Worm (Caenorhabditis elegans) whole organism, L4/young adult: ENCODE data around the gene ksr-1.

Source experiments
- W03F9.2 ChIP-seq: fragments of 150-350 bp; optimal IDR thresholded peaks from 2 replicates; lab custom pipeline; 2014; ENCODE audit warnings: missing biosample characterization, missing genetic modification characterization
- dao-5 ChIP-seq: sonication (generic microtip); optimal IDR thresholded peaks from 2 replicates; lab custom pipeline; 2016; ENCODE audit warnings: missing genotype, missing genetic modification characterization, moderate library complexity, missing compliant biosample characterization
- him-1 ChIP-seq: sonication (generic microtip); optimal IDR thresholded peaks from 2 replicates; lab custom pipeline; 2016; ENCODE audit warnings: missing genotype, missing genetic modification reagents, missing genetic modification characterization, missing compliant biosample characterization

The ksr-1 gene

ce11 chrX:8261125-8261684 is 13.8 kb upstream of the ksr-1 start, which contains the start of gene M60.7:
M60.7 (minus strand) TSS chrX:8261175.
- TF ChIP-seq him-1 (tag; lab: Kevin White, UChicago), result no peak
- TF ChIP-seq W03F9.2 (tag; lab: Kevin White, UChicago), result no peak
- TF ChIP-seq dao-5 (tag; lab: Kevin White, UChicago), result no peak

DNA sequence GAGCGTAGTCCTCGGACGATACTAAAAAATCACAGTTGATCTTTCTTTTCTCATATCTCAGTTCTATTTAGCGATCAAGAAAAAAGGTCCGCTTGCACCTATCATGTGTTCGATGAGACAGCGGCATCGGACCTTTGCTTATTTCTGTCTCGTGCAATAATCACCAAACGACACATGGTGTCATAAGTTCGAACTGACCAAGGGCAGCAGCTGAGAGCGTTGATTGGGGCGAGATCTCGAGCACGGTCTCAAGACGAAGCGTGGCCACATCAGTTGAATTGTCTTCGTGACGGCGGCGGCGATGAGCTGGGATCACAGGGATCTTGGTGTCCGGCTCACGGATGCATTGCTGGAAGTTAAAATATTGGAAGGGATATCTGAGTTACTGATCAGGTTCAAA is 12.2 kb upstream of the ksr-1 start:
- TF ChIP-seq W03F9.2 (tag; lab: Kevin White, UChicago) (no peak), him-1 (tag; lab: Kevin White, UChicago) (no peak), dao-5 (tag; lab: Kevin White, UChicago) (no peak)

DNA sequence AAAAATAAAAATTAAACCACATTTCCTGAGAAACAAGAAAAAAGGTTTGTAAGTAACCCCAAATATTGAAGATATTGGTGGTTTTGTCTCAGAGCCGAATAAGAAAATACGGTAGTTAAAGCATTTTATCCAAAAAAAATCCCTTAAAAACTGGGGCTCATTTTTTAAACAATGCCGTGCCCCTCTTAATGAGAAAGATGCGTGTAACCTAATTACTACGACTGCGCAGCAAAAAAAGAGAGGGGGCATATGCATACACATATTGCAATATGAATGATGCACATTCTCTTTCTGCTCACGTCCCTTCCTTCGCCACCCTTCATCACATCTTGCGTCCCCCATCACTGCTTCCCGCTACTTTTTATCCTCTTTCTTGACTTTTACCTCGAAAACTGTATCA is 6.9 kb upstream of the ksr-1 start:
- TF ChIP-seq him-1 (tag; lab: Kevin White, UChicago) (no peak), W03F9.2 (tag; lab: Kevin White, UChicago) (no peak), dao-5 (tag; lab: Kevin White, UChicago) (no peak)

ce11 chrX:8270971-8271553 is 3.9 kb upstream of the ksr-1 start, which contains the start of gene cutl-29:
cutl-29 (minus strand) TSS chrX:8271021.
- TF ChIP-seq W03F9.2 (tag; lab: Kevin White, UChicago), result no peak
- no peak for TF ChIP-seq him-1 (tag; lab: Kevin White, UChicago)
- no peak for TF ChIP-seq dao-5 (tag; lab: Kevin White, UChicago)

DNA sequence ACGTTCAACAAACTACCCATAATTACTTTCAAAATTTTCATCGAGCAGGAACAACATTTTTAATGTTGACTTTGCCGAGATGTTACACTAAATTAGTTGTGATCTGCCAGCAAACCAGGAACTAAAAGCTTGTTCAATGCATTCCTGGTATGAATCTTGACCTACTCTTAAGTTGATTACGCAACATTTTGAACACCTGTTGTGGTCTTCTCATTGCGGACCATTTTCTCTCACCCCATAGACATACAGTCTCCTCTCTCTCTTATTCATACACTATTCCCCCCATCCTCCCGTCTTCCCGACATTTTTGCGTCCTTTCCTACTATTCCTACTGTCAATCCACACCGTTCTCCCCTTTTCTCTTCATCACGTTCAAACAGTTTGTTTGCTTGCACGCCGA is 1.5 kb upstream of the ksr-1 start:
- TF ChIP-seq him-1 (tag; lab: Kevin White, UChicago) (no peak), dao-5 (tag; lab: Kevin White, UChicago) (no peak), W03F9.2 (tag; lab: Kevin White, UChicago) (no peak)

ce11 chrX:8276333-8276732 is 1.4 kb downstream of the ksr-1 start:
- TF ChIP-seq dao-5 (tag; lab: Kevin White, UChicago) (no peak), W03F9.2 (tag; lab: Kevin White, UChicago) (no peak), him-1 (tag; lab: Kevin White, UChicago) (no peak)

DNA sequence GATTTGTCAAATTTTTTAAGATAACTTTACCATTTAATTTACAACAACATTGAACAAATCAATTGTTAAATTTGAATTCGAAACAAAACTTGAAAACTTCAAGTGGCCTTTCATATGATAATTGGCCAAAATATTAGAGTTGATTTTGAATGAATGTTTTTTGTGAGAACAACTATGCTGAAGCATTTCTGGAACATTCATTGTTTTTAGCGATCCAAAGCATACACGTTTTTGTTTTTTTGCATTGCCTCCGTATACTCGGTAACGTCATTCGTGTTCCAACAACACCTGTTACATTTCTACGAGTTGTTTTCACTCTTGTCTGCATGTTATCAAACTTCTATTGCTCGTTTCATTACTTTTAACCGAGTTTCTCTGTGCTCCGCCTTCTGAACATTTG is 2.0 kb downstream of the ksr-1 start:
- TF ChIP-seq dao-5 (tag; lab: Kevin White, UChicago), result no peak
- TF ChIP-seq W03F9.2 (tag; lab: Kevin White, UChicago), result no peak
- TF ChIP-seq him-1 (tag; lab: Kevin White, UChicago), result no peak

ce11 chrX:8284003-8284402 is 9.0 kb downstream of the ksr-1 start:
- TF ChIP-seq dao-5 (tag; lab: Kevin White, UChicago) (no peak), him-1 (tag; lab: Kevin White, UChicago) (no peak), W03F9.2 (tag; lab: Kevin White, UChicago) (no peak)

- TF ChIP-seq him-1 (tag; lab: Kevin White, UChicago), result no peak
- TF ChIP-seq W03F9.2 (tag; lab: Kevin White, UChicago), result no peak
- no peak for TF ChIP-seq dao-5 (tag; lab: Kevin White, UChicago)
These were observed 10.3 kb downstream of the ksr-1 start, which contains the start of the genes fis-2 and F13B9.2 for ce11 chrX:8285169-8285796. fis-2 (minus strand) TSS chrX:8285219. F13B9.2 (plus strand) TSS chrX:8285683.

DNA sequence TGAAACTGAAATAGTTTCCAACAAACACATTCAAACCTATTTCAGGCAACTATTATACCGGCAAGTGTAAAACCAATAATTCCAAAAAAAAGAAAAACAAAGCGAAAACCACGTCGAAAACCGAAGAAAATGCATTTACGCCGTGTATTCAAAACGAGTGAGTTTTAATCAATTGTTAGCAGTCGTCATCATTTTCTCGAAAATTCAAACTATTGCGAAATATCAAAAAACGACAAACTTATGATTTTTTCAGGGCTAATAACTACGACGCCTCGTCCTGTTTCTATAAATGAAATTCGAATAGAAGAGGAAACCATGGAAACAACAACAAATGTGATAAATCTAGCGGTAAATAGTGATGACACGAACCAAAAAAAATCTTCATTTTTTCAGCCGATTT is 11.2 kb downstream of the ksr-1 start:
- TF ChIP-seq W03F9.2 (tag; lab: Kevin White, UChicago) (no peak), dao-5 (tag; lab: Kevin White, UChicago) (no peak), him-1 (tag; lab: Kevin White, UChicago) (no peak)

ce11 chrX:8286740-8287299 is 11.9 kb downstream of the ksr-1 start, which contains the start of gene sec-16A.2:
sec-16A.2 (plus strand) TSS chrX:8287249.
- no peak for TF ChIP-seq him-1 (tag; lab: Kevin White, UChicago)
- TF ChIP-seq dao-5 (tag; lab: Kevin White, UChicago), result no peak
- TF ChIP-seq W03F9.2 (tag; lab: Kevin White, UChicago), result no peak

- TF ChIP-seq him-1 (tag; lab: Kevin White, UChicago), result no peak
- TF ChIP-seq dao-5 (tag; lab: Kevin White, UChicago), result no peak
- no peak for TF ChIP-seq W03F9.2 (tag; lab: Kevin White, UChicago)
These were observed 19.6 kb downstream of the ksr-1 start, which contains the start of gene R09F10.3 for ce11 chrX:8294586-8294985. R09F10.3 (plus strand) TSS chrX:8294625.

DNA sequence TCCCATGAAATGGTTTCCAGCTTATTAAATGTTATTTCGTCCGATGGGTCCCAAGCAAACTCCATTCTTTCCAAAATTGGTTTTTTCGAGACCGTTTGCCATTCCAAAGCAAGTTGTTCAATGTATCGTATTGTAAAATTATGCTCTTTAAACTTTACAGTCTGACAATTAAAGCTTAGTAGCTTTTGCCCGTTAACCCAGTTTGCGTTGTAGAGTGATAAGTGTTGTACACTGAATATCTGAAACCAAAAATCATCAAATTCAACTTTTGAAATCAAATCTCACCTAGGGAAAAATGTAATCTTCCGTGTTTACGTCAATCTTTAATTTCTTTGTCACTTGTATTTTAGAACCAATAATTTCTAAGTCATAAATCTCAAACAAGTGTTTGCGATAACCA is 22.4 kb downstream of the ksr-1 start:
- no peak for TF ChIP-seq dao-5 (tag; lab: Kevin White, UChicago)
- no peak for TF ChIP-seq him-1 (tag; lab: Kevin White, UChicago)
- TF ChIP-seq W03F9.2 (tag; lab: Kevin White, UChicago), result no peak
